Worm (Caenorhabditis elegans) whole organism, L1 larva: Measurements from ENCODE around the gene srv-9.

Source experiments
- C16A3.4 ChIP-seq: fragments of 150-350 bp; optimal IDR thresholded peaks from 2 replicates; lab custom pipeline; 2014; ENCODE audit warnings: missing biosample characterization, missing genetic modification characterization
- C34B4.2 ChIP-seq: sonication (generic microtip); optimal IDR thresholded peaks from 2 replicates; lab custom pipeline; 2017; ENCODE audit warnings: mild to moderate bottlenecking, missing genetic modification characterization, missing compliant biosample characterization
- F16B12.6 ChIP-seq: fragments of 150-350 bp; optimal IDR thresholded peaks from 2 replicates; lab custom pipeline; 2014; ENCODE audit warnings: missing biosample characterization, missing genetic modification characterization
- aha-1 ChIP-seq: fragments of 150-350 bp; optimal IDR thresholded peaks from 2 replicates; lab custom pipeline; 2014; ENCODE audit warnings: missing biosample characterization, missing genetic modification characterization
- aly-2 ChIP-seq: fragments of 150-350 bp; optimal IDR thresholded peaks from 2 replicates; lab custom pipeline; 2014; ENCODE audit warnings: missing biosample characterization, missing genetic modification characterization
- ceh-63 ChIP-seq: fragments of 200-800 bp; sonication (Bioruptor generic); optimal IDR thresholded peaks from 2 replicates; lab custom pipeline; 2018; ENCODE audit warnings: mild to moderate bottlenecking, missing genetic modification characterization, missing compliant biosample characterization
- ceh-8 ChIP-seq: fragments of 200-800 bp; sonication (Bioruptor generic); optimal IDR thresholded peaks from 2 replicates; lab custom pipeline; 2018; ENCODE audit warnings: mild to moderate bottlenecking, missing genetic modification characterization, moderate library complexity, missing compliant biosample characterization
- ceh-82 ChIP-seq, 3 experiments: fragments of 150-350 bp in 1 of 3; sonication (generic microtip) in 2 of 3; optimal IDR thresholded peaks; 2 replicates each; lab custom pipeline; 2014 to 2017; ENCODE audit warnings: missing biosample characterization in 3 of 3, missing genetic modification characterization in 3 of 3
- ceh-88 ChIP-seq: fragments of 200-800 bp; sonication (Bioruptor generic); IDR thresholded peaks from 2 replicates; pipeline ENCODE4 v1.3.6; 2022; ENCODE audit warnings: missing genetic modification characterization, missing compliant biosample characterization
- dpl-1 ChIP-seq, 3 experiments: fragments of 150-350 bp in 2 of 3; sonication (generic microtip) in 1 of 3; optimal IDR thresholded peaks; 2 replicates each; lab custom pipeline; 2014 to 2017; ENCODE audit warnings: missing biosample characterization in 3 of 3, missing genetic modification characterization in 3 of 3, missing genetic modification reagents in 3 of 3
- efl-1 ChIP-seq, 4 experiments: fragments of 150-350 bp; optimal IDR thresholded peaks in 3 of 4; peaks in 1 of 4; 1 replicate in 1 of 4; 2 replicates in 3 of 4; lab custom pipeline; 2014; ENCODE audit warnings: missing biosample characterization in 2 of 4, missing genetic modification characterization in 2 of 4, missing genetic modification reagents in 2 of 4
- elt-2 ChIP-seq: sonication (generic microtip); optimal IDR thresholded peaks from 2 replicates; lab custom pipeline; 2016; ENCODE audit warnings: missing genetic modification characterization, mild to moderate bottlenecking, inconsistent platforms, missing compliant biosample characterization, missing genetic modification reagents
- ets-5 ChIP-seq: fragments of 200-800 bp; sonication (Bioruptor generic); IDR thresholded peaks from 2 replicates; pipeline ENCODE4 v1.3.6; 2022; ENCODE audit warnings: missing genetic modification characterization, missing compliant biosample characterization
- fos-1 ChIP-seq: fragments of 150-350 bp; optimal IDR thresholded peaks from 2 replicates; lab custom pipeline; 2014; ENCODE audit warnings: missing biosample characterization, missing genetic modification characterization
- hpl-2 ChIP-seq: fragments of 150-350 bp; optimal IDR thresholded peaks from 2 replicates; lab custom pipeline; 2014; ENCODE audit warnings: missing biosample characterization, missing genetic modification reagents, missing genetic modification characterization
- isw-1 ChIP-seq: fragments of 200-800 bp; sonication (Bioruptor generic); IDR thresholded peaks from 2 replicates; pipeline ENCODE4 v1.3.6; 2022; ENCODE audit warnings: missing genetic modification characterization, missing compliant biosample characterization
- lin-14 ChIP-seq: fragments of 200-800 bp; sonication (Bioruptor generic); optimal IDR thresholded peaks from 2 replicates; lab custom pipeline; 2018; ENCODE audit warnings: mild to moderate bottlenecking, missing genetic modification characterization, moderate library complexity, missing compliant biosample characterization
- lin-15B ChIP-seq: fragments of 150-350 bp; sonication (generic microtip); optimal IDR thresholded peaks from 3 replicates; lab custom pipeline; 2014; ENCODE audit warnings: missing biosample characterization, missing genetic modification characterization
- lin-35 ChIP-seq, 2 experiments: fragments of 150-350 bp; optimal IDR thresholded peaks; 2 replicates each; lab custom pipeline; 2014; ENCODE audit warnings: missing biosample characterization in 2 of 2, missing genetic modification characterization in 2 of 2, missing genetic modification reagents in 2 of 2
- mdl-1 ChIP-seq, 2 experiments: fragments of 150-350 bp; optimal IDR thresholded peaks; 2 replicates each; lab custom pipeline; 2014 to 2017; ENCODE audit warnings: missing biosample characterization in 2 of 2, missing genetic modification characterization in 2 of 2, inconsistent platforms in 1 of 2
- mef-2 ChIP-seq: fragments of 150-350 bp; optimal IDR thresholded peaks from 2 replicates; lab custom pipeline; 2014; ENCODE audit warnings: missing biosample characterization, missing genetic modification characterization
- nhr-11 ChIP-seq: fragments of 150-350 bp; optimal IDR thresholded peaks from 2 replicates; lab custom pipeline; 2014; ENCODE audit warnings: missing biosample characterization, missing genetic modification characterization
- nhr-12 ChIP-seq: sonication (generic microtip); optimal IDR thresholded peaks from 2 replicates; lab custom pipeline; 2017; ENCODE audit warnings: missing biosample characterization, missing genetic modification characterization
- nhr-20 ChIP-seq: sonication (generic microtip); optimal IDR thresholded peaks from 2 replicates; lab custom pipeline; 2016; ENCODE audit warnings: mild to moderate bottlenecking, missing genetic modification characterization, missing compliant biosample characterization
- nhr-237 ChIP-seq: fragments of 150-350 bp; optimal IDR thresholded peaks from 2 replicates; lab custom pipeline; 2014; ENCODE audit warnings: missing biosample characterization, missing genetic modification characterization
- nhr-71 ChIP-seq: sonication (generic microtip); optimal IDR thresholded peaks from 2 replicates; lab custom pipeline; 2016; ENCODE audit warnings: mild to moderate bottlenecking, missing genetic modification characterization, moderate library complexity, missing compliant biosample characterization
- nhr-85 ChIP-seq: sonication (generic microtip); peaks from one replicate; lab custom pipeline; 2016; ENCODE audit warnings: missing genetic modification characterization, inconsistent platforms, missing compliant biosample characterization
- nhr-90 ChIP-seq: sonication (generic microtip); optimal IDR thresholded peaks from 2 replicates; lab custom pipeline; 2016; ENCODE audit warnings: mild to moderate bottlenecking, missing genetic modification characterization, missing compliant biosample characterization; ENCODE audit not compliant: poor library complexity
- pag-3 ChIP-seq: sonication (generic microtip); optimal IDR thresholded peaks from 2 replicates; lab custom pipeline; 2017; ENCODE audit warnings: missing genetic modification characterization, mild to moderate bottlenecking, missing compliant biosample characterization, antibody characterized with exemption, borderline replicate concordance; ENCODE audit not compliant: insufficient read depth
- rnt-1 ChIP-seq: sonication (generic microtip); optimal IDR thresholded peaks from 2 replicates; lab custom pipeline; 2016; ENCODE audit warnings: mild to moderate bottlenecking, missing genetic modification characterization, moderate library complexity, missing compliant biosample characterization
- snpc-4 ChIP-seq: fragments of 150-350 bp; optimal IDR thresholded peaks from 2 replicates; lab custom pipeline; 2014; ENCODE audit warnings: missing biosample characterization, missing genetic modification characterization
- snu-23 ChIP-seq: sonication (generic microtip); optimal IDR thresholded peaks from 2 replicates; lab custom pipeline; 2016; ENCODE audit warnings: missing genetic modification characterization, missing compliant biosample characterization
- sox-4 ChIP-seq: sonication (generic microtip); optimal IDR thresholded peaks from 2 replicates; lab custom pipeline; 2016; ENCODE audit warnings: missing genetic modification characterization, missing compliant biosample characterization
- sptf-1 ChIP-seq: fragments of 150-350 bp; optimal IDR thresholded peaks from 2 replicates; lab custom pipeline; 2014; ENCODE audit warnings: missing biosample characterization, missing genetic modification characterization
- tlp-1 ChIP-seq: fragments of 150-350 bp; optimal IDR thresholded peaks from 2 replicates; lab custom pipeline; 2014; ENCODE audit warnings: missing biosample characterization, missing genetic modification characterization
- unc-98 ChIP-seq: fragments of 200-800 bp; sonication (Bioruptor generic); IDR thresholded peaks from 2 replicates; pipeline ENCODE4 v1.3.6; 2022; ENCODE audit warnings: missing genetic modification characterization, missing compliant biosample characterization
- xbp-1 ChIP-seq: sonication (generic microtip); optimal IDR thresholded peaks from 2 replicates; lab custom pipeline; 2016; ENCODE audit warnings: missing genetic modification characterization, missing compliant biosample characterization

srv-9 gene

DNA sequence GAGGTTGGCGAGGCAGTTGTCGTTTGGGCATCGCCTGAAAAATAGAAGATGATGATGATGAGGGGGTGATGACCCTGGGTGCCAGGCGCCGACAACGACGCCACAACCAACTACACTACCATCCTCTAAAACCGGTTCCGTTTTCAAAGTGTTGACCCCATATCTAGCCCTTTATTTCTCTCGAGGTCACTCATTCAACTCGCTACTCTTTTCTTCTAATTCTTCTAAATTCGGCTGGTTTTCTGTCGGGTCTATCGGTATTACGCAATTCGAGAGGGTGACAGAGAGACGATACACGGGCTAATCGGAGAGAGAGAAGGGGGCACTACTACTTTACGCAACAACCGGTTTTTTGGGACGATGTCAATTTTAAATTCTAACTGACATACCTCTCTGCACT lies 51.6 kb downstream of the srv-9 start (continued):
- TF ChIP-seq isw-1 (GFP tag; lab: Robert Waterston, UW) (no peak), ceh-82 (tag; optimal IDR thresholded peaks at IDR 0.05; lab: Kevin White, UChicago) (peak in 2 of 3 experiments; percentile 24 to 26), sox-4 (tag; lab: Kevin White, UChicago) (no peak), aly-2 (no peak), C16A3.4 (tag; lab: Kevin White, UChicago) (peak; percentile 62), aha-1 (tag; lab: Kevin White, UChicago) (no peak), lin-35 (GFP tag; optimal IDR thresholded peaks at IDR 0.05; lab: Kevin White, UChicago) (peak; percentile 21 to 69), nhr-71 (tag; lab: Kevin White, UChicago) (peak; percentile 86), unc-98 (GFP tag; lab: Robert Waterston, UW) (no peak), hpl-2 (GFP tag; lab: Kevin White, UChicago) (peak; percentile 10), mdl-1 (tag; optimal IDR thresholded peaks at IDR 0.05; lab: Kevin White, UChicago) (peak in 1 of 2 experiments; percentile 68), mef-2 (tag; lab: Kevin White, UChicago) (no peak), ceh-63 (no peak), nhr-12 (tag; lab: Kevin White, UChicago) (no peak), snu-23 (GFP tag; lab: Kevin White, UChicago) (peak; percentile 92), lin-14 (peak; percentile 96), fos-1 (tag; lab: Kevin White, UChicago) (peak; percentile 66), ceh-8 (GFP tag; lab: Kevin White, UChicago) (no peak), ceh-88 (no peak), nhr-90 (tag; lab: Kevin White, UChicago) (peak; percentile 84), lin-15B (no peak), elt-2 (tag; lab: Kevin White, UChicago) (no peak), tlp-1 (tag; lab: Kevin White, UChicago) (no peak), efl-1 (optimal IDR thresholded peaks at IDR 0.05; lab: Kevin White, UChicago) (peak; percentile 14 to 44), efl-1 (GFP tag; optimal IDR thresholded peaks at IDR 0.05 in 1 of 2; lab: Kevin White, UChicago) (peak in 1 of 2 experiments; percentile 94), snpc-4 (tag; lab: Kevin White, UChicago) (no peak), xbp-1 (tag; lab: Kevin White, UChicago) (peak; percentile 22), ets-5 (GFP tag; lab: Robert Waterston, UW) (no peak), nhr-11 (no peak), pag-3 (tag; lab: Kevin White, UChicago) (no peak), C34B4.2 (tag; lab: Kevin White, UChicago) (no peak), F16B12.6 (tag; lab: Kevin White, UChicago) (no peak), sptf-1 (no peak), dpl-1 (GFP tag; optimal IDR thresholded peaks at IDR 0.05; lab: Kevin White, UChicago) (peak in 2 of 3 experiments; percentile 23 to 63), nhr-85 (tag; lab: Kevin White, UChicago) (peak; percentile 100), nhr-20 (tag; lab: Kevin White, UChicago) (peak; percentile 92), nhr-237 (tag; lab: Kevin White, UChicago) (peak; percentile 59), rnt-1 (tag; lab: Kevin White, UChicago) (peak; percentile 38)
